Worm (Caenorhabditis elegans): ENCODE data around the gene clp-10.

clp-10 gene

ce11 chrIII:19509-19908 lies 18.5 kb downstream of the clp-10 start, which contains the start of gene H10E21.4:
Gene H10E21.4, minus strand, starts transcription at chrIII:19675.
- peak; percentile 71 for TF ChIP-seq blmp-1 (tag; optimal IDR thresholded peaks at IDR 0.05)
- no peak for TF ChIP-seq nhr-11 (tag; optimal IDR thresholded peaks at IDR 0.05)

- TF ChIP-seq efl-1 (optimal IDR thresholded peaks at IDR 0.05) (no peak), efl-1 (GFP tag; optimal IDR thresholded peaks at IDR 0.05 in 1 of 2) (peak in 1 of 2 experiments; percentile 47), sptf-1 (tag; optimal IDR thresholded peaks at IDR 0.05) (no peak), nhr-85 (tag) (peak; percentile 56)
Measured at ce11 chrIII:17558-17957, 20.5 kb downstream of the clp-10 start.

ce11 chrIII:16797-17196 lies 21.2 kb downstream of the clp-10 start:
- peak; percentile 33 for TF ChIP-seq nhr-85 (tag)
- no peak for TF ChIP-seq grh-1 (GFP tag; IDR thresholded peaks at IDR 0.05)

ce11 chrIII:15224-15822 lies 22.7 kb downstream of the clp-10 start, which contains the start of gene H10E21.1:
Gene H10E21.1, plus strand, starts transcription at chrIII:15772.
- no peak for TF ChIP-seq ztf-11 (tag; optimal IDR thresholded peaks at IDR 0.05)
- no peak for TF ChIP-seq nhr-77 (tag; optimal IDR thresholded peaks at IDR 0.05)
- no peak for TF ChIP-seq grh-1 (GFP tag; IDR thresholded peaks at IDR 0.05)
- TF ChIP-seq fkh-10 (GFP tag; optimal IDR thresholded peaks at IDR 0.05): no peak
- TF ChIP-seq efl-1 (optimal IDR thresholded peaks at IDR 0.05): no peak
- no peak for TF ChIP-seq efl-1 (GFP tag; optimal IDR thresholded peaks at IDR 0.05 in 1 of 2)
- TF ChIP-seq unc-62 (GFP tag; optimal IDR thresholded peaks at IDR 0.05): no peak
- peak; percentile 43 for TF ChIP-seq nhr-20 (tag; optimal IDR thresholded peaks at IDR 0.05)
- TF ChIP-seq lin-14 (GFP tag; optimal IDR thresholded peaks at IDR 0.05): no peak
- TF ChIP-seq lsy-2 (tag; optimal IDR thresholded peaks at IDR 0.05): peak in 1 of 2 experiments; percentile 4
- peak; percentile 9 for TF ChIP-seq nhr-90 (tag; optimal IDR thresholded peaks at IDR 0.05; ENCODE audit: poor library complexity)
- TF ChIP-seq mep-1 (tag; optimal IDR thresholded peaks at IDR 0.05): no peak
- peak in 1 of 2 experiments; percentile 61 for TF ChIP-seq lin-35 (GFP tag; optimal IDR thresholded peaks at IDR 0.05)
- no peak for TF ChIP-seq unc-98 (GFP tag; IDR thresholded peaks at IDR 0.05)
- TF ChIP-seq nhr-19 (GFP tag; conservative IDR thresholded peaks at IDR 0.05): 0 out of 2 replicates have a peak, but pooled peaks have one; percentile 5
- TF ChIP-seq tlp-1 (tag; optimal IDR thresholded peaks at IDR 0.05): peak; percentile 53
- TF ChIP-seq blmp-1 (tag; optimal IDR thresholded peaks at IDR 0.05): peak; percentile 48
- no peak for TF ChIP-seq nhr-12 (tag; optimal IDR thresholded peaks at IDR 0.05)
- TF ChIP-seq nhr-71 (tag; optimal IDR thresholded peaks at IDR 0.05): peak; percentile 20
- no peak for TF ChIP-seq Y116A8C.19 (tag; optimal IDR thresholded peaks at IDR 0.05; ENCODE audit: borderline replicate concordance)
- no peak for TF ChIP-seq ama-1 (optimal IDR thresholded peaks at IDR 0.05)
- no peak for TF ChIP-seq lin-13 (GFP tag; optimal IDR thresholded peaks at IDR 0.05)
- TF ChIP-seq C16A3.4 (tag; optimal IDR thresholded peaks at IDR 0.05): peak; percentile 5
- TF ChIP-seq zip-4 (GFP tag; optimal IDR thresholded peaks at IDR 0.05): no peak
- peak in 1 of 2 experiments; percentile 32 for TF ChIP-seq mdl-1 (tag; optimal IDR thresholded peaks at IDR 0.05)
- TF ChIP-seq elt-3 (tag; optimal IDR thresholded peaks at IDR 0.05): peak; percentile 72 to 99 (median 98)
- TF ChIP-seq ceh-82 (tag; optimal IDR thresholded peaks at IDR 0.05): no peak
- peak; percentile 89 for TF ChIP-seq elt-2 (tag; optimal IDR thresholded peaks at IDR 0.05)

ce11 chrIII:14671-15070 lies 23.3 kb downstream of the clp-10 start, which contains the start of gene nhr-80:
Gene nhr-80, minus strand, starts transcription at chrIII:14869.
- no peak for TF ChIP-seq unc-30 (tag; optimal IDR thresholded peaks at IDR 0.05)
- TF ChIP-seq pax-3 (tag; optimal IDR thresholded peaks at IDR 0.05): no peak
- no peak for TF ChIP-seq fkh-8 (tag; optimal IDR thresholded peaks at IDR 0.05)
- TF ChIP-seq jun-1 (tag; optimal IDR thresholded peaks at IDR 0.05): no peak
- no peak for TF ChIP-seq nhr-11 (tag; optimal IDR thresholded peaks at IDR 0.05)
- no peak for TF ChIP-seq Y116A8C.19 (tag; optimal IDR thresholded peaks at IDR 0.05; ENCODE audit: borderline replicate concordance)
- TF ChIP-seq pag-3 (tag; optimal IDR thresholded peaks at IDR 0.05; ENCODE audit: borderline replicate concordance, insufficient read depth): no peak
- TF ChIP-seq vab-15 (tag; optimal IDR thresholded peaks at IDR 0.05): no peak
- no peak for TF ChIP-seq fkh-10 (GFP tag; optimal IDR thresholded peaks at IDR 0.05)
- no peak for TF ChIP-seq sptf-1 (tag; optimal IDR thresholded peaks at IDR 0.05)
- TF ChIP-seq ztf-11 (tag; optimal IDR thresholded peaks at IDR 0.05): no peak
- TF ChIP-seq grh-1 (GFP tag; IDR thresholded peaks at IDR 0.05): no peak
- peak; percentile 40 for TF ChIP-seq nhr-71 (tag; optimal IDR thresholded peaks at IDR 0.05)
- no peak for TF ChIP-seq lir-3 (tag; optimal IDR thresholded peaks at IDR 0.05; ENCODE audit: poor library complexity)
- TF ChIP-seq ets-5 (GFP tag; IDR thresholded peaks at IDR 0.05): no peak
- TF ChIP-seq swsn-7 (tag; optimal IDR thresholded peaks at IDR 0.05): no peak
- no peak for TF ChIP-seq isw-1 (GFP tag; IDR thresholded peaks at IDR 0.05)
- no peak for TF ChIP-seq lin-15B (tag; optimal IDR thresholded peaks at IDR 0.05)
- TF ChIP-seq F16B12.6 (tag; optimal IDR thresholded peaks at IDR 0.05): no peak
- no peak for TF ChIP-seq mab-9 (GFP tag; IDR thresholded peaks at IDR 0.05)

Measured in whole organism, L1 larva.